Worm (Caenorhabditis elegans) whole organism, L3 larva: ENCODE measurements around the gene C47D12.2.
A peak's percentile ranks its signal among the peaks of the same experiment; 100 is the strongest.

ENCODE experiments used
- R02D3.7 ChIP-seq: fragments of 150-350 bp; optimal IDR thresholded peaks from 2 replicates; lab custom pipeline; 2014; ENCODE audit warnings: missing biosample characterization, missing genetic modification characterization
- ZK546.5 ChIP-seq: sonication (generic microtip); optimal IDR thresholded peaks from 2 replicates; lab custom pipeline; 2017; ENCODE audit warnings: missing biosample characterization, missing genetic modification characterization
- ama-1 ChIP-seq: fragments of 150-350 bp; optimal IDR thresholded peaks from 2 replicates; lab custom pipeline; 2018
- ceh-16 ChIP-seq: sonication (generic microtip); optimal IDR thresholded peaks from 2 replicates; lab custom pipeline; 2017; ENCODE audit warnings: missing biosample characterization, missing genetic modification characterization
- ceh-82 ChIP-seq: fragments of 150-350 bp; optimal IDR thresholded peaks from 2 replicates; lab custom pipeline; 2014; ENCODE audit warnings: missing biosample characterization, missing genetic modification characterization
- daf-12 ChIP-seq: fragments of 150-350 bp; optimal IDR thresholded peaks from 2 replicates; lab custom pipeline; 2014; ENCODE audit warnings: missing biosample characterization, missing genetic modification reagents, missing genetic modification characterization
- egl-5 ChIP-seq: fragments of 150-350 bp; optimal IDR thresholded peaks from 2 replicates; lab custom pipeline; 2017; ENCODE audit warnings: missing biosample characterization, missing genetic modification reagents, missing genetic modification characterization, inconsistent platforms
- elt-2 ChIP-seq: sonication (generic microtip); optimal IDR thresholded peaks from 2 replicates; lab custom pipeline; 2016; ENCODE audit warnings: missing genetic modification reagents, mild to moderate bottlenecking, missing genetic modification characterization, missing compliant biosample characterization
- elt-3 ChIP-seq, 3 experiments: fragments of 150-350 bp in 1 of 3; sonication (generic microtip) in 2 of 3; optimal IDR thresholded peaks; 2 replicates in 2 of 3; 4 replicates in 1 of 3; lab custom pipeline; 2014 to 2017; ENCODE audit warnings: missing biosample characterization in 3 of 3, missing genetic modification characterization in 3 of 3
- eor-1 ChIP-seq, 2 experiments: fragments of 150-350 bp; optimal IDR thresholded peaks; 2 replicates each; lab custom pipeline; 2014 to 2018; ENCODE audit warnings: missing biosample characterization in 2 of 2, missing genetic modification characterization in 2 of 2
- fkh-10 ChIP-seq: sonication (generic microtip); optimal IDR thresholded peaks from 2 replicates; lab custom pipeline; 2017; ENCODE audit warnings: missing biosample characterization, missing genetic modification reagents, missing genetic modification characterization
- fos-1 ChIP-seq: fragments of 150-350 bp; optimal IDR thresholded peaks from 2 replicates; lab custom pipeline; 2014; ENCODE audit warnings: missing biosample characterization, missing genetic modification characterization
- hmg-11 ChIP-seq: sonication (generic microtip); optimal IDR thresholded peaks from 2 replicates; lab custom pipeline; 2016; ENCODE audit warnings: missing genetic modification characterization, missing compliant biosample characterization
- jun-1 ChIP-seq: fragments of 150-350 bp; optimal IDR thresholded peaks from 2 replicates; lab custom pipeline; 2014; ENCODE audit warnings: missing biosample characterization, missing genetic modification reagents, missing genetic modification characterization
- lin-15B ChIP-seq: fragments of 150-350 bp; optimal IDR thresholded peaks from 2 replicates; lab custom pipeline; 2014; ENCODE audit warnings: missing biosample characterization, missing genetic modification characterization
- lin-39 ChIP-seq: fragments of 150-350 bp; optimal IDR thresholded peaks from 2 replicates; lab custom pipeline; 2018; ENCODE audit warnings: missing biosample characterization, missing genetic modification reagents, missing genetic modification characterization
- lsy-12 ChIP-seq: sonication (generic microtip); optimal IDR thresholded peaks from 2 replicates; lab custom pipeline; 2016; ENCODE audit warnings: mild to moderate bottlenecking, missing genetic modification characterization, missing compliant biosample characterization
- nfya-1 ChIP-seq: sonication (generic microtip); optimal IDR thresholded peaks from 2 replicates; lab custom pipeline; 2017; ENCODE audit warnings: missing genetic modification characterization, mild to moderate bottlenecking, missing compliant biosample characterization, antibody characterized with exemption, moderate library complexity; ENCODE audit not compliant: insufficient read depth
- nhr-11 ChIP-seq: fragments of 150-350 bp; optimal IDR thresholded peaks from 2 replicates; lab custom pipeline; 2014; ENCODE audit warnings: missing biosample characterization, missing genetic modification characterization
- nhr-23 ChIP-seq: fragments of 150-350 bp; optimal IDR thresholded peaks from 2 replicates; lab custom pipeline; 2014; ENCODE audit warnings: missing biosample characterization, missing genetic modification reagents, missing genetic modification characterization
- nhr-25 ChIP-seq: sonication (generic microtip); optimal IDR thresholded peaks from 2 replicates; lab custom pipeline; 2017; ENCODE audit warnings: missing biosample characterization, missing genetic modification characterization
- nhr-28 ChIP-seq: fragments of 150-350 bp; optimal IDR thresholded peaks from 2 replicates; lab custom pipeline; 2014; ENCODE audit warnings: missing biosample characterization, missing genetic modification characterization
- nhr-43 ChIP-seq: sonication (generic microtip); optimal IDR thresholded peaks from 2 replicates; lab custom pipeline; 2016; ENCODE audit warnings: mild to moderate bottlenecking, missing genetic modification characterization, missing compliant biosample characterization; ENCODE audit not compliant: poor library complexity, severe bottlenecking
- nhr-76 ChIP-seq: fragments of 150-350 bp; sonication (generic microtip); optimal IDR thresholded peaks from 5 replicates; lab custom pipeline; 2014; ENCODE audit warnings: missing biosample characterization, missing genetic modification characterization
- nhr-77 ChIP-seq: fragments of 150-350 bp; optimal IDR thresholded peaks from 2 replicates; lab custom pipeline; 2014; ENCODE audit warnings: missing biosample characterization, missing genetic modification characterization
- pha-4 ChIP-seq: fragments of 150-350 bp; optimal IDR thresholded peaks from 2 replicates; lab custom pipeline; 2014; ENCODE audit warnings: missing biosample characterization, missing genetic modification reagents, missing genetic modification characterization
- pqm-1 ChIP-seq: fragments of 150-350 bp; optimal IDR thresholded peaks from 2 replicates; lab custom pipeline; 2017; ENCODE audit warnings: missing biosample characterization, missing genetic modification characterization, inconsistent platforms
- sea-2 ChIP-seq: fragments of 150-350 bp; sonication (generic microtip); optimal IDR thresholded peaks from 4 replicates; lab custom pipeline; 2014; ENCODE audit warnings: missing biosample characterization, missing genetic modification reagents, missing genetic modification characterization
- skn-1 ChIP-seq: fragments of 150-350 bp; optimal IDR thresholded peaks from 2 replicates; lab custom pipeline; 2014; ENCODE audit warnings: missing biosample characterization, missing genetic modification characterization
- snpc-4 ChIP-seq: fragments of 150-350 bp; optimal IDR thresholded peaks from 2 replicates; lab custom pipeline; 2014; ENCODE audit warnings: missing biosample characterization, missing genetic modification characterization
- unc-39 ChIP-seq: sonication (generic microtip); optimal IDR thresholded peaks from 4 replicates; lab custom pipeline; 2017; ENCODE audit warnings: missing biosample characterization, missing genetic modification characterization
- unc-62 ChIP-seq: fragments of 150-350 bp; sonication (generic microtip); optimal IDR thresholded peaks from 4 replicates; lab custom pipeline; 2014; ENCODE audit warnings: missing biosample characterization, missing genetic modification reagents, missing genetic modification characterization
- zag-1 ChIP-seq: fragments of 150-350 bp; optimal IDR thresholded peaks from 2 replicates; lab custom pipeline; 2014; ENCODE audit warnings: missing biosample characterization, missing genetic modification characterization
- ztf-11 ChIP-seq: fragments of 150-350 bp; optimal IDR thresholded peaks from 2 replicates; lab custom pipeline; 2014; ENCODE audit warnings: missing biosample characterization, missing genetic modification characterization
- ztf-4 ChIP-seq: fragments of 150-350 bp; optimal IDR thresholded peaks from 2 replicates; lab custom pipeline; 2014; ENCODE audit warnings: missing biosample characterization, missing genetic modification characterization

The C47D12.2 gene

ce11 chrII:11652679-11653174 lies 23.4 kb upstream of the C47D12.2 start, which contains the start of the genes rad-23 and rpn-12:
Gene rad-23, minus strand, starts transcription at chrII:11652729.
Gene rpn-12, plus strand, starts transcription at chrII:11653124.
- TF ChIP-seq R02D3.7 (tag; lab: Kevin White, UChicago) = peak; percentile 87
- TF ChIP-seq snpc-4 (tag; lab: Kevin White, UChicago) = peak; percentile 40
- no peak for TF ChIP-seq zag-1 (tag; lab: Kevin White, UChicago)
- TF ChIP-seq nfya-1 (tag; lab: Kevin White, UChicago) = peak; percentile 83
- peak; percentile 83 for TF ChIP-seq lin-15B (tag; lab: Kevin White, UChicago)
- TF ChIP-seq egl-5 (tag; lab: Kevin White, UChicago) = peak; percentile 94
- peak; percentile 19 for TF ChIP-seq jun-1
- peak; percentile 90 for TF ChIP-seq pha-4 (tag; lab: Kevin White, UChicago)
- TF ChIP-seq lin-39 (tag; lab: Kevin White, UChicago) = peak; percentile 69
- TF ChIP-seq nhr-25 = peak; percentile 26
- no peak for TF ChIP-seq elt-3 (tag; optimal IDR thresholded peaks at IDR 0.05; lab: Kevin White, UChicago)
- TF ChIP-seq skn-1 (tag; lab: Kevin White, UChicago) = peak; percentile 100
- peak; percentile 28 for TF ChIP-seq nhr-43 (tag; lab: Kevin White, UChicago)
- peak; percentile 40 for TF ChIP-seq elt-2 (tag; lab: Kevin White, UChicago)
- TF ChIP-seq nhr-23 (tag; lab: Kevin White, UChicago) = peak; percentile 78
- TF ChIP-seq ceh-16 = no peak
- TF ChIP-seq, all 47 proteins: peak for 13

ce11 chrII:11657079-11657478 lies 19.0 kb upstream of the C47D12.2 start, which contains the start of gene nep-1:
Gene nep-1, minus strand, starts transcription at chrII:11657179.
- TF ChIP-seq nhr-23 (tag; lab: Kevin White, UChicago) (peak; percentile 13), nfya-1 (tag; lab: Kevin White, UChicago) (no peak)

- TF ChIP-seq nhr-11 (tag; lab: Kevin White, UChicago) (no peak), unc-62 (no peak), ztf-4 (no peak), ceh-82 (tag; lab: Kevin White, UChicago) (no peak), lin-15B (tag; lab: Kevin White, UChicago) (no peak), zag-1 (tag; lab: Kevin White, UChicago) (no peak), ama-1 (lab: Kevin White, UChicago) (no peak), pha-4 (tag; lab: Kevin White, UChicago) (no peak), unc-39 (tag; lab: Kevin White, UChicago) (no peak), hmg-11 (tag; lab: Kevin White, UChicago) (no peak), sea-2 (GFP tag; lab: Kevin White, UChicago) (no peak), daf-12 (no peak), fkh-10 (GFP tag; lab: Kevin White, UChicago) (no peak), nfya-1 (tag; lab: Kevin White, UChicago) (no peak), skn-1 (tag; lab: Kevin White, UChicago) (no peak), nhr-76 (tag; lab: Kevin White, UChicago) (no peak), fos-1 (tag; lab: Kevin White, UChicago) (no peak), nhr-43 (tag; lab: Kevin White, UChicago) (no peak), R02D3.7 (tag; lab: Kevin White, UChicago) (no peak), egl-5 (tag; lab: Kevin White, UChicago) (no peak)
Observed at ce11 chrII:11658854-11659253, 17.3 kb upstream of the C47D12.2 start.

ce11 chrII:11680220-11680619 lies 4.1 kb downstream of the C47D12.2 start:
- TF ChIP-seq ZK546.5 (tag; lab: Kevin White, UChicago) = no peak
- no peak for TF ChIP-seq nhr-28
- TF ChIP-seq egl-5 (tag; lab: Kevin White, UChicago) = no peak
- no peak for TF ChIP-seq daf-12
- no peak for TF ChIP-seq pqm-1 (tag; lab: Kevin White, UChicago)
- no peak for TF ChIP-seq hmg-11 (tag; lab: Kevin White, UChicago)
- TF ChIP-seq nhr-77 = no peak
- TF ChIP-seq fos-1 (tag; lab: Kevin White, UChicago) = no peak
- TF ChIP-seq eor-1 (tag; optimal IDR thresholded peaks at IDR 0.05; lab: Kevin White, UChicago) = no peak
- TF ChIP-seq R02D3.7 (tag; lab: Kevin White, UChicago) = no peak
- TF ChIP-seq lin-39 (tag; lab: Kevin White, UChicago) = no peak
- no peak for TF ChIP-seq skn-1 (tag; lab: Kevin White, UChicago)
- no peak for TF ChIP-seq nfya-1 (tag; lab: Kevin White, UChicago)
- TF ChIP-seq lsy-12 (tag; lab: Kevin White, UChicago) = no peak
- no peak for TF ChIP-seq ztf-11
